Fruit fly (Drosophila melanogaster): Measurements from ENCODE around the gene CG12702.

The CG12702 gene

dm6 chrX:19795808-19796207 lies 31.1 kb upstream of the CG12702 start:
- no peak for TF ChIP-seq CG8119 (GFP tag; IDR thresholded peaks at IDR 0.05)
- TF ChIP-seq fkh (GFP tag; optimal IDR thresholded peaks at IDR 0.05) = no peak
- TF ChIP-seq CG11762 (GFP tag; optimal IDR thresholded peaks at IDR 0.05; ENCODE audit: insufficient read depth) = no peak
- TF ChIP-seq vri (GFP tag; optimal IDR thresholded peaks at IDR 0.05) = no peak
- TF ChIP-seq CG11294 (GFP tag; IDR thresholded peaks at IDR 0.05) = no peak
- no peak for TF ChIP-seq CG11902 (GFP tag; optimal IDR thresholded peaks at IDR 0.05)
- no peak for TF ChIP-seq Eip93F (GFP tag; optimal IDR thresholded peaks at IDR 0.05)
- no peak for TF ChIP-seq CG6163 (GFP tag; IDR thresholded peaks at IDR 0.05)
- no peak for TF ChIP-seq fd59A (GFP tag; optimal IDR thresholded peaks at IDR 0.05)
- TF ChIP-seq Sox14 (GFP tag; optimal IDR thresholded peaks at IDR 0.05) = no peak
- no peak for TF ChIP-seq OdsH (GFP tag; optimal IDR thresholded peaks at IDR 0.05)
- TF ChIP-seq CG3032 (tag; optimal IDR thresholded peaks at IDR 0.05) = no peak

DNA sequence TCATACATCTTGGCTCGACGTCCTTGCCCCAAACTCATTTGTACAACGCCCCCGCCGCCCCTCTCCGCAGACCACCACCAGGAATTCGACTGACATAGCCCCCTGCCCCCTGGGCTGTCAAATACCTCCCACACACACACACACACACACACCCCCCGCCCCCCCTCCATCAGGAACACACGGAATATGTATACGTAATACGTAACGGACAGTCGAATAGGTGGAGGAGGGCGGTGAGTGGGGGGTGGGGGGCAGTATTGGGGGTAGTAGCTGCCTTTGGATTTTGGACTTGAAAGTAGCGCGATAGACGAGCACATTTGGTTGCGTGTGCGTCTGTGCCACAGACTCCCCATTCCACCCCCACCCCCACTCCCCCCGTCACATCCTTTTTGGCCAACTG lies 27.9 kb upstream of the CG12702 start:
- TF ChIP-seq Gug (GFP tag; IDR thresholded peaks at IDR 0.05) (no peak), CG6808 (GFP tag; optimal IDR thresholded peaks at IDR 0.05) (no peak), lz (GFP tag; optimal IDR thresholded peaks at IDR 0.05) (no peak), Eip78C (GFP tag) (no peak), CG32006 (GFP tag; optimal IDR thresholded peaks at IDR 0.05) (no peak), net (GFP tag; optimal IDR thresholded peaks at IDR 0.05) (no peak), CG6854 (GFP tag; optimal IDR thresholded peaks at IDR 0.05) (no peak), vri (GFP tag; optimal IDR thresholded peaks at IDR 0.05) (no peak), CG10669 (GFP tag; optimal IDR thresholded peaks at IDR 0.05) (no peak), Sox14 (GFP tag; optimal IDR thresholded peaks at IDR 0.05) (no peak), CG6276 (GFP tag; optimal IDR thresholded peaks at IDR 0.05) (no peak), CG11294 (GFP tag; IDR thresholded peaks at IDR 0.05) (no peak)

- no peak for TF ChIP-seq vri (GFP tag; optimal IDR thresholded peaks at IDR 0.05)
- no peak for TF ChIP-seq CG32006 (GFP tag; optimal IDR thresholded peaks at IDR 0.05)
These were observed 27.2 kb upstream of the CG12702 start for dm6 chrX:19791832-19792231.

DNA sequence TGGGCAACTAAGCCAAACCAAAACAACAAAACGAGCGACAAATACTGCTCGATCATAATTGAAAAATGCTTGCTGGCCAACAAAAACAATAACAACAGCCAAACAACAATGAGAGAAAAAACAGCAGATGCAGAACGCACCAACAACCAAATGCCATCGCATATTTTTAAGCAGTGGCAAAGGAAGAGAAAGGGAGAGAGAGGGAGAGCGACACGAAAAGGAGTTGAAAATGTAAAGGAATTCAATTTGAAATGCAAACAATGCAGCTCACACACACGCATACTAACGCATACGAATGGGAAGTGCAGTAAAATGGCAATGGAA lies 23.9 kb upstream of the CG12702 start:
- TF ChIP-seq Eip78C (GFP tag) (no peak), Hr39 (GFP tag; optimal IDR thresholded peaks at IDR 0.05) (no peak), CG11902 (GFP tag; optimal IDR thresholded peaks at IDR 0.05) (no peak), Gug (GFP tag; IDR thresholded peaks at IDR 0.05) (no peak), fd85E (GFP tag; optimal IDR thresholded peaks at IDR 0.05) (no peak), CG34406 (GFP tag; optimal IDR thresholded peaks at IDR 0.05) (no peak), Sox14 (GFP tag; optimal IDR thresholded peaks at IDR 0.05) (no peak)

dm6 chrX:19787921-19788620 lies 23.4 kb upstream of the CG12702 start:
- TF ChIP-seq fkh (GFP tag; optimal IDR thresholded peaks at IDR 0.05) = peak; percentile 65
- no peak for TF ChIP-seq CG3032 (tag; optimal IDR thresholded peaks at IDR 0.05)
- TF ChIP-seq CG7368 (GFP tag; optimal IDR thresholded peaks at IDR 0.05) = no peak
- TF ChIP-seq Eip78C (GFP tag) = peak; percentile 38
- TF ChIP-seq CG6163 (GFP tag; IDR thresholded peaks at IDR 0.05) = peak; percentile 36; the same call in 1 of the 3 replicates
- TF ChIP-seq CG3919 (GFP tag; optimal IDR thresholded peaks at IDR 0.05) = no peak
- TF ChIP-seq salr (GFP tag; optimal IDR thresholded peaks at IDR 0.05) = no peak

DNA sequence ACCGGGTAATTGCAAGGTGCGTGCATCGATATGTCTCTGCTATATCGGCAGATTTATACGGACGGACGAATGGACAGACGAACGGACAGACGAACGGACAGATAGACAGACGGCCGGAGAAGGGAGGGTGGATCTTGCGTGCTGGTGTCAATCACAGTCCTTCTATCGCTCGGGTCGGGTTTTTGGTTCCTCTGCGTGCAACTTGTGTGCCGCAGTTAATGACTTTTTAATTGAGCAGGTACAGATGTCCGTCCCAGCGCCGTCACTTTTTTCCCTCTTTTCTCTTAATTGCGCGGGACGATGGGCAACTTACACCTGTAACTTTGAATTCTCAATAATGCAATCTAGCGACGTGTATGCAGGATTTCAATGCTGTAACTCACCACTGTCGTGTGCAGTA lies 22.1 kb upstream of the CG12702 start:
- TF ChIP-seq fd59A (GFP tag; optimal IDR thresholded peaks at IDR 0.05) = no peak
- peak in 1 of 2 experiments; percentile 85 for TF ChIP-seq ss (GFP tag; optimal IDR thresholded peaks at IDR 0.05)

- no peak for TF ChIP-seq Ets21C (GFP tag; optimal IDR thresholded peaks at IDR 0.05)
- no peak for TF ChIP-seq Sox15 (GFP tag; optimal IDR thresholded peaks at IDR 0.05)
- no peak for TF ChIP-seq CG15336 (GFP tag; IDR thresholded peaks at IDR 0.05)
- no peak for TF ChIP-seq CG6792 (GFP tag; optimal IDR thresholded peaks at IDR 0.05)
- no peak for TF ChIP-seq Ets96B (tag; optimal IDR thresholded peaks at IDR 0.05)
- no peak for TF ChIP-seq achi (GFP tag; optimal IDR thresholded peaks at IDR 0.05)
- no peak for TF ChIP-seq net (GFP tag; optimal IDR thresholded peaks at IDR 0.05)
- TF ChIP-seq CG4318 (GFP tag; optimal IDR thresholded peaks at IDR 0.05) = no peak
- no peak for TF ChIP-seq CG6276 (GFP tag; optimal IDR thresholded peaks at IDR 0.05)
- no peak for TF ChIP-seq Sox14 (GFP tag; optimal IDR thresholded peaks at IDR 0.05)
- TF ChIP-seq CG1621 (tag; optimal IDR thresholded peaks at IDR 0.05) = no peak
- no peak for TF ChIP-seq Blimp-1 (GFP tag; optimal IDR thresholded peaks at IDR 0.05)
- TF ChIP-seq CG3032 (tag; optimal IDR thresholded peaks at IDR 0.05) = no peak
- TF ChIP-seq lz (GFP tag; optimal IDR thresholded peaks at IDR 0.05) = no peak
- no peak for TF ChIP-seq CG34406 (GFP tag; optimal IDR thresholded peaks at IDR 0.05)
- no peak for TF ChIP-seq fd59A (GFP tag; optimal IDR thresholded peaks at IDR 0.05)
- TF ChIP-seq Smox (GFP tag; optimal IDR thresholded peaks at IDR 0.05) = no peak
- no peak for TF ChIP-seq salr (GFP tag; optimal IDR thresholded peaks at IDR 0.05)
- TF ChIP-seq CG32006 (GFP tag; optimal IDR thresholded peaks at IDR 0.05) = no peak
These were observed 20.7 kb upstream of the CG12702 start for dm6 chrX:19785403-19785802.
